Fruit fly (Drosophila melanogaster) whole organism, embryonic: ENCODE measurements around the gene CG14105.

Source experiments
- Atf3 ChIP-seq: fragments of 200-800 bp; sonication (Bioruptor generic); optimal IDR thresholded peaks from 3 replicates; lab custom pipeline; 2016; ENCODE audit warnings: missing biosample characterization, missing genetic modification characterization
- B-H1 ChIP-seq: fragments of 200-800 bp; sonication (Bioruptor generic); IDR thresholded peaks from 3 replicates; pipeline ENCODE4 v1.3.6; 2022; ENCODE audit warnings: missing biosample characterization, missing genetic modification characterization
- Bgb ChIP-seq: fragments of 200-800 bp; sonication (Bioruptor generic); IDR thresholded peaks from 2 replicates; pipeline ENCODE4 v1.3.6; 2022; ENCODE audit warnings: missing biosample characterization, missing genetic modification characterization; ENCODE audit not compliant: partially characterized antibody
- CG11247 ChIP-seq: fragments of 200-800 bp; sonication (Bioruptor generic); IDR thresholded peaks from 2 replicates; pipeline ENCODE4 v1.3.6; 2022; ENCODE audit warnings: missing biosample characterization, missing genetic modification characterization
- CG11504 ChIP-seq: fragments of 200-800 bp; sonication (Bioruptor generic); optimal IDR thresholded peaks from 3 replicates; lab custom pipeline; 2019; ENCODE audit warnings: missing biosample characterization, mild to moderate bottlenecking, missing genetic modification characterization, moderate library complexity
- CG13123 ChIP-seq: fragments of 200-800 bp; sonication (Bioruptor generic); optimal IDR thresholded peaks from 2 replicates; lab custom pipeline; 2016; ENCODE audit warnings: missing biosample characterization, missing genetic modification characterization
- CG13624 ChIP-seq: fragments of 200-800 bp; sonication (Bioruptor generic); optimal IDR thresholded peaks from 2 replicates; lab custom pipeline; 2016; ENCODE audit warnings: missing biosample characterization, missing genetic modification characterization
- CG13894 ChIP-seq: fragments of 200-800 bp; sonication (Bioruptor generic); optimal IDR thresholded peaks from 3 replicates; lab custom pipeline; 2018; ENCODE audit warnings: missing biosample characterization, mild to moderate bottlenecking, missing genetic modification characterization, moderate library complexity
- CG15514 ChIP-seq: fragments of 200-800 bp; sonication (Bioruptor generic); optimal IDR thresholded peaks from 3 replicates; lab custom pipeline; 2017; ENCODE audit warnings: missing biosample characterization, missing genetic modification characterization, mild to moderate bottlenecking, moderate library complexity, missing genetic modification reagents
- CG15601 ChIP-seq: fragments of 200-800 bp; sonication (Bioruptor generic); optimal IDR thresholded peaks from 3 replicates; lab custom pipeline; 2019; ENCODE audit warnings: missing biosample characterization, mild to moderate bottlenecking, missing genetic modification characterization, moderate library complexity
- CG1647 ChIP-seq: fragments of 200-800 bp; sonication (Bioruptor generic); optimal IDR thresholded peaks from 3 replicates; lab custom pipeline; 2016; ENCODE audit warnings: missing biosample characterization, missing genetic modification characterization
- CG16815 ChIP-seq: fragments of 200-800 bp; sonication (Bioruptor generic); optimal IDR thresholded peaks from 3 replicates; lab custom pipeline; 2017; ENCODE audit warnings: missing biosample characterization, mild to moderate bottlenecking, missing genetic modification characterization
- CG1792 ChIP-seq: fragments of 200-800 bp; sonication (Bioruptor generic); optimal IDR thresholded peaks from 2 replicates; lab custom pipeline; 2016; ENCODE audit warnings: missing biosample characterization, missing genetic modification characterization
- CG2120 ChIP-seq: fragments of 200-800 bp; sonication (Bioruptor generic); optimal IDR thresholded peaks from 3 replicates; lab custom pipeline; 2016; ENCODE audit warnings: missing biosample characterization, missing genetic modification characterization
- CG30020 ChIP-seq: fragments of 200-800 bp; optimal IDR thresholded peaks from 2 replicates; lab custom pipeline; 2019; ENCODE audit warnings: missing biosample characterization, mild to moderate bottlenecking, missing genetic modification characterization, moderate library complexity
- CG31365 ChIP-seq: fragments of 200-800 bp; sonication (Bioruptor generic); optimal IDR thresholded peaks from 2 replicates; lab custom pipeline; 2018; ENCODE audit warnings: missing biosample characterization, mild to moderate bottlenecking, missing genetic modification characterization
- CG33213 ChIP-seq: fragments of 200-800 bp; sonication (Bioruptor generic); optimal IDR thresholded peaks from 3 replicates; lab custom pipeline; 2016; ENCODE audit warnings: missing biosample characterization, missing genetic modification characterization
- CG34422 ChIP-seq: fragments of 200-800 bp; sonication (Bioruptor generic); IDR thresholded peaks from 3 replicates; pipeline ENCODE4 v1.3.6; 2022; ENCODE audit warnings: missing biosample characterization, missing genetic modification characterization
- CG42726 ChIP-seq: fragments of 200-800 bp; sonication (Bioruptor generic); IDR thresholded peaks from 2 replicates; pipeline ENCODE4 v1.3.6; 2022; ENCODE audit warnings: missing biosample characterization, missing genetic modification characterization; ENCODE audit not compliant: partially characterized antibody
- CG4404 ChIP-seq: fragments of 200-800 bp; sonication (Bioruptor generic); IDR thresholded peaks from 2 replicates; pipeline ENCODE4 v1.3.6; 2022; ENCODE audit warnings: missing biosample characterization, missing genetic modification characterization
- CG6654 ChIP-seq: fragments of 200-800 bp; sonication (Bioruptor generic); optimal IDR thresholded peaks from 2 replicates; lab custom pipeline; 2017; ENCODE audit warnings: missing biosample characterization, mild to moderate bottlenecking, missing genetic modification characterization
- CG8944 ChIP-seq: fragments of 200-800 bp; sonication (Bioruptor generic); optimal IDR thresholded peaks from 3 replicates; lab custom pipeline; 2016; ENCODE audit warnings: missing biosample characterization, missing genetic modification characterization
- Dip2 ChIP-seq: fragments of 200-800 bp; sonication (Bioruptor generic); IDR thresholded peaks from 2 replicates; pipeline ENCODE4 v1.3.6; 2022; ENCODE audit warnings: missing biosample characterization, missing genetic modification characterization
- Dp ChIP-seq: fragments of 200-800 bp; sonication (Bioruptor generic); optimal IDR thresholded peaks from 2 replicates; lab custom pipeline; 2018; ENCODE audit warnings: missing biosample characterization, mild to moderate bottlenecking, missing genetic modification characterization, moderate library complexity
- H2.0 ChIP-seq: fragments of 200-800 bp; sonication (Bioruptor generic); IDR thresholded peaks from 2 replicates; pipeline ENCODE4 v1.3.6; 2022; ENCODE audit warnings: missing biosample characterization, missing genetic modification characterization
- HmgZ ChIP-seq: fragments of 200-800 bp; sonication (Bioruptor generic); optimal IDR thresholded peaks from 2 replicates; lab custom pipeline; 2018; ENCODE audit warnings: missing biosample characterization, mild to moderate bottlenecking, missing genetic modification characterization
- Mrtf ChIP-seq: fragments of 200-800 bp; sonication (Bioruptor generic); IDR thresholded peaks from 3 replicates; pipeline ENCODE4 v1.3.6; 2022; ENCODE audit warnings: missing biosample characterization, missing genetic modification characterization
- NC2α ChIP-seq: fragments of 200-800 bp; sonication (Bioruptor generic); optimal IDR thresholded peaks from 2 replicates; lab custom pipeline; 2016; ENCODE audit warnings: missing biosample characterization, missing genetic modification characterization
- NFAT ChIP-seq: fragments of 200-800 bp; sonication (Bioruptor generic); IDR thresholded peaks from 2 replicates; pipeline ENCODE4 v1.3.6; 2022; ENCODE audit warnings: missing biosample characterization, missing genetic modification characterization
- Oli ChIP-seq: fragments of 200-800 bp; sonication (Bioruptor generic); optimal IDR thresholded peaks from 2 replicates; lab custom pipeline; 2018; ENCODE audit warnings: missing biosample characterization, mild to moderate bottlenecking, missing genetic modification characterization, moderate library complexity
- Ptx1 ChIP-seq: fragments of 200-800 bp; sonication (Bioruptor generic); IDR thresholded peaks from 2 replicates; pipeline ENCODE4 v1.3.6; 2022; ENCODE audit warnings: missing biosample characterization, missing genetic modification characterization
- Rfx ChIP-seq: fragments of 200-800 bp; sonication (Bioruptor generic); IDR thresholded peaks from 2 replicates; pipeline ENCODE4 v1.3.6; 2022; ENCODE audit warnings: missing biosample characterization, missing genetic modification characterization
- Sry-δ ChIP-seq: fragments of 200-800 bp; sonication (Bioruptor generic); optimal IDR thresholded peaks from 2 replicates; lab custom pipeline; 2016; ENCODE audit warnings: missing biosample characterization, missing genetic modification characterization
- Xrp1 ChIP-seq: fragments of 200-800 bp; sonication (Bioruptor generic); IDR thresholded peaks from 2 replicates; pipeline ENCODE4 v1.3.6; 2022; ENCODE audit warnings: missing biosample characterization, missing genetic modification characterization
- al ChIP-seq: fragments of 200-800 bp; sonication (Bioruptor generic); IDR thresholded peaks from 2 replicates; pipeline ENCODE4 v1.3.6; 2022; ENCODE audit warnings: missing biosample characterization, missing genetic modification characterization
- br ChIP-seq: fragments of >200 bp; optimal IDR thresholded peaks from 2 replicates; lab custom pipeline; 2017
- btn ChIP-seq: fragments of 200-800 bp; sonication (Bioruptor generic); optimal IDR thresholded peaks from 2 replicates; lab custom pipeline; 2016; ENCODE audit warnings: missing biosample characterization, missing genetic modification characterization
- ci ChIP-seq: fragments of 200-800 bp; sonication (Bioruptor generic); IDR thresholded peaks from 3 replicates; pipeline ENCODE4 v1.3.6; 2022; ENCODE audit warnings: missing biosample characterization, missing genetic modification characterization
- esg ChIP-seq: fragments of 200-800 bp; sonication (Bioruptor generic); conservative IDR thresholded peaks from 2 replicates; pipeline ENCODE4 v1.3.6; 2022; ENCODE audit warnings: missing biosample characterization, missing genetic modification characterization
- fd102C ChIP-seq: fragments of 200-800 bp; sonication (Bioruptor generic); optimal IDR thresholded peaks from 2 replicates; lab custom pipeline; 2018; ENCODE audit warnings: missing biosample characterization, mild to moderate bottlenecking, missing genetic modification characterization, moderate library complexity
- gce ChIP-seq: fragments of 200-800 bp; sonication (Bioruptor generic); IDR thresholded peaks from 3 replicates; pipeline ENCODE4 v1.3.6; 2022; ENCODE audit warnings: missing biosample characterization, missing genetic modification characterization
- ind ChIP-seq: fragments of 200-800 bp; sonication (Bioruptor generic); optimal IDR thresholded peaks from 3 replicates; lab custom pipeline; 2016; ENCODE audit warnings: missing biosample characterization, missing genetic modification characterization
- inv ChIP-seq: fragments of 200-800 bp; sonication (Bioruptor generic); IDR thresholded peaks from 2 replicates; pipeline ENCODE4 v1.3.6; 2022; ENCODE audit warnings: missing biosample characterization, missing genetic modification characterization; ENCODE audit not compliant: partially characterized antibody
- lab ChIP-seq: fragments of 200-800 bp; sonication (Bioruptor generic); optimal IDR thresholded peaks from 3 replicates; lab custom pipeline; 2017; ENCODE audit warnings: missing biosample characterization, missing genetic modification characterization, mild to moderate bottlenecking, moderate library complexity, missing genetic modification reagents
- nau ChIP-seq: fragments of 200-800 bp; sonication (Bioruptor generic); optimal IDR thresholded peaks from 3 replicates; lab custom pipeline; 2017; ENCODE audit warnings: missing biosample characterization, mild to moderate bottlenecking, missing genetic modification characterization, missing genetic modification reagents
- otp ChIP-seq: fragments of 200-800 bp; sonication (Bioruptor generic); IDR thresholded peaks from 3 replicates; pipeline ENCODE4, ENCODE4 v1.3.6; 2022; ENCODE audit warnings: missing biosample characterization, missing genetic modification characterization
- peb ChIP-seq: fragments of 200-800 bp; sonication (Bioruptor generic); IDR thresholded peaks from 2 replicates; pipeline ENCODE4 v1.3.6; 2022; ENCODE audit warnings: missing biosample characterization, missing genetic modification characterization
- sim ChIP-seq: fragments of 200-800 bp; sonication (Bioruptor generic); IDR thresholded peaks from 2 replicates; pipeline ENCODE4 v1.3.6; 2022; ENCODE audit warnings: missing biosample characterization, missing genetic modification characterization
- sima ChIP-seq: fragments of 200-800 bp; sonication (Bioruptor generic); optimal IDR thresholded peaks from 2 replicates; lab custom pipeline; 2016; ENCODE audit warnings: missing biosample characterization, missing genetic modification characterization
- so ChIP-seq: fragments of 200-800 bp; sonication (Bioruptor generic); IDR thresholded peaks from 3 replicates; pipeline ENCODE4 v1.3.6; 2022; ENCODE audit warnings: missing biosample characterization, missing genetic modification characterization
- sob ChIP-seq: fragments of 200-800 bp; sonication (Bioruptor generic); IDR thresholded peaks from 2 replicates; pipeline ENCODE4 v1.3.6; 2022; ENCODE audit warnings: missing biosample characterization, missing genetic modification characterization
- sr ChIP-seq: fragments of 200-800 bp; sonication (Bioruptor generic); IDR thresholded peaks from 3 replicates; pipeline ENCODE4 v1.3.6; 2022; ENCODE audit warnings: missing biosample characterization, missing genetic modification characterization
- wdn ChIP-seq: fragments of 200-800 bp; sonication (Bioruptor generic); IDR thresholded peaks from 2 replicates; pipeline ENCODE4 v1.3.6; 2022; ENCODE audit warnings: missing biosample characterization, missing genetic modification characterization
- yki ChIP-seq: fragments of >200 bp; optimal IDR thresholded peaks from 3 replicates; lab custom pipeline; 2018

The CG14105 gene

DNA sequence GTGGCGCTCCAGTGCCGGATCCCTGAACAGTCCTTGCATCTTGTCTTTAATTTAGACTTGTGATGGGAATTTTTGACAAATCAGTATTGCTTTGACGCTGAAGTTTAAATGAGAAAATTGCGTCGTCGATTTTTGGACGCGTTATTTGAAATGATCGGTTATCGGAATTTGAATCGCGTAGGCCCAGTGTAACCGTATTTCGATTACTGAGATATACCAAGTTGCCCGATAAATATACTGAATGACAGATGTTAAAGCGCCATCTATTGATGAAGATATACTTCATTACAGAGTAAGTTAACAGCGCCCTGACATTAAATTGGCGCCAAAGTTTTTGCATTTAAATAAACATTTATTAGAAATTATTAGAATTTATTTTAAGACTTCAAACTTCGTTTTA, 36.6 kb downstream of the CG14105 start, which contains the start of gene Poc1 (continued):
- TF ChIP-seq CG1792 (GFP tag; lab: Kevin White, UChicago) (no peak), Sry-δ (GFP tag; lab: Kevin White, UChicago) (peak; percentile 47), esg (GFP tag; lab: Robert Waterston, UW) (no peak), CG13624 (no peak), NC2α (GFP tag; lab: Kevin White, UChicago) (no peak), CG42726 (GFP tag; lab: Robert Waterston, UW) (no peak), sim (GFP tag; lab: Robert Waterston, UW) (no peak), CG1647 (GFP tag; lab: Kevin White, UChicago) (no peak), so (GFP tag; lab: Robert Waterston, UW) (no peak), CG8944 (GFP tag; lab: Kevin White, UChicago) (no peak), B-H1 (no peak), CG13123 (GFP tag; lab: Kevin White, UChicago) (no peak), CG6654 (GFP tag; lab: Kevin White, UChicago) (no peak), CG11504 (tag; lab: Kevin White, UChicago) (no peak), Dp (GFP tag; lab: Kevin White, UChicago) (peak; percentile 96), Atf3 (GFP tag; lab: Kevin White, UChicago) (no peak), Ptx1 (no peak), sob (no peak), gce (no peak), CG13894 (tag; lab: Kevin White, UChicago) (no peak), wdn (no peak), br (lab: Kevin White, UChicago) (no peak), HmgZ (tag; lab: Kevin White, UChicago) (no peak), ind (no peak), al (GFP tag; lab: Robert Waterston, UW) (no peak), CG2120 (GFP tag; lab: Kevin White, UChicago) (no peak), CG15601 (tag; lab: Kevin White, UChicago) (peak; percentile 21), Rfx (GFP tag; lab: Robert Waterston, UW) (no peak), nau (no peak), CG33213 (GFP tag; lab: Kevin White, UChicago) (peak; percentile 25), H2.0 (GFP tag; lab: Robert Waterston, UW) (no peak), lab (GFP tag; lab: Kevin White, UChicago) (no peak), CG34422 (no peak), Oli (no peak), btn (GFP tag; lab: Kevin White, UChicago) (no peak), otp (GFP tag; lab: Robert Waterston, UW) (no peak), Mrtf (no peak), ci (GFP tag; lab: Robert Waterston, UW) (no peak), CG4404 (no peak), yki (lab: Kevin White, UChicago) (no peak), Bgb (0 out of 2 replicates have a peak, but pooled peaks have one; percentile 51), inv (GFP tag; lab: Robert Waterston, UW) (0 out of 2 replicates have a peak, but pooled peaks have one; percentile 3), fd102C (no peak), sr (GFP tag; lab: Robert Waterston, UW) (no peak), sima (no peak), NFAT (GFP tag; lab: Robert Waterston, UW) (no peak), CG31365 (tag; lab: Kevin White, UChicago) (no peak), peb (GFP tag; lab: Robert Waterston, UW) (no peak), Xrp1 (no peak), Dip2 (GFP tag; lab: Robert Waterston, UW) (peak; percentile 91), CG30020 (tag; lab: Kevin White, UChicago) (no peak), CG16815 (GFP tag; lab: Kevin White, UChicago) (no peak), CG15514 (GFP tag; lab: Kevin White, UChicago) (peak; percentile 28), CG11247 (GFP tag; lab: Robert Waterston, UW) (no peak)
